Fruit fly (Drosophila melanogaster) whole organism, wandering third instar larva: ENCODE results near the gene CG13896.

ENCODE experiments used
- Dif ChIP-seq: fragments of 200-275, 200-300 bp; sonication (Bioruptor generic); optimal IDR thresholded peaks from 2 replicates; lab custom pipeline; 2018; ENCODE audit warnings: missing biosample characterization, missing genetic modification characterization; ENCODE audit not compliant: partially characterized antibody
- Hr78 ChIP-seq: fragments of >200 bp; optimal IDR thresholded peaks from 2 replicates; lab custom pipeline; 2017; ENCODE audit warnings: missing biosample characterization, missing genetic modification characterization
- br ChIP-seq: fragments of 200-800 bp; sonication (Bioruptor generic); optimal IDR thresholded peaks from 2 replicates; lab custom pipeline; 2016; ENCODE audit warnings: missing biosample characterization, missing genetic modification characterization
- brk ChIP-seq: fragments of 200-800 bp; sonication (Bioruptor generic); optimal IDR thresholded peaks from 2 replicates; lab custom pipeline; 2016; ENCODE audit warnings: missing biosample characterization, mild to moderate bottlenecking, missing genetic modification characterization
- dl ChIP-seq, 2 experiments: fragments of 175-275, 200-275 bp in 1 of 2; fragments of 200-275 bp in 1 of 2; sonication (Bioruptor generic); optimal IDR thresholded peaks; lab custom pipeline; 2018; ENCODE audit warnings: mild to moderate bottlenecking in 2 of 2, missing biosample characterization in 2 of 2, missing genetic modification characterization in 2 of 2, moderate library complexity in 2 of 2; ENCODE audit not compliant: partially characterized antibody in 2 of 2, insufficient read depth in 1 of 2
- dmrt93B ChIP-seq: fragments of 200-800 bp; sonication (Bioruptor generic); optimal IDR thresholded peaks from 2 replicates; lab custom pipeline; 2018; ENCODE audit warnings: missing biosample characterization, mild to moderate bottlenecking, missing genetic modification characterization
- fru ChIP-seq: fragments of 200-800 bp; sonication (Bioruptor generic); optimal IDR thresholded peaks from 3 replicates; lab custom pipeline; 2016; ENCODE audit warnings: missing biosample characterization, mild to moderate bottlenecking, missing genetic modification characterization
- h ChIP-seq: fragments of 200-800 bp; sonication (Bioruptor generic); optimal IDR thresholded peaks from 3 replicates; lab custom pipeline; 2016; ENCODE audit warnings: missing biosample characterization, mild to moderate bottlenecking, missing genetic modification characterization
- lola ChIP-seq: fragments of >200 bp; optimal IDR thresholded peaks from 2 replicates; lab custom pipeline; 2017; ENCODE audit warnings: missing biosample characterization, missing genetic modification characterization

- no peak for TF ChIP-seq lola (GFP tag; lab: Kevin White, UChicago)
- no peak for TF ChIP-seq fru (GFP tag; lab: Kevin White, UChicago)
- TF ChIP-seq Dif (GFP tag; lab: Kevin White, UChicago): no peak
- no peak for TF ChIP-seq h (GFP tag; lab: Kevin White, UChicago)
- TF ChIP-seq dmrt93B (GFP tag; lab: Kevin White, UChicago): no peak
- peak; percentile 1 for TF ChIP-seq brk
- TF ChIP-seq dl (GFP tag; optimal IDR thresholded peaks at IDR 0.05; lab: Kevin White, UChicago; ENCODE audit: insufficient read depth in 1 of 2, partially characterized antibody in 2 of 2): no peak
- no peak for TF ChIP-seq Hr78
- no peak for TF ChIP-seq br (GFP tag; lab: Kevin White, UChicago)
Observed at dm6 chr3L:737445-738116, 25.9 kb upstream of the CG13896 start.
